Worm (Caenorhabditis elegans): Measurements from ENCODE around the gene W01G7.4.

ce11 chrII:14106164-14106563 lies 45.6 kb downstream of the W01G7.4 start:
- TF ChIP-seq ceh-40 (GFP tag; IDR thresholded peaks at IDR 0.05) (no peak), nhr-120 (GFP tag; IDR thresholded peaks at IDR 0.05) (no peak), unc-130 (GFP tag; optimal IDR thresholded peaks at IDR 0.05) (no peak), Y53G8AR.9 (GFP tag; conservative IDR thresholded peaks at IDR 0.05) (no peak), nfya-1 (tag; optimal IDR thresholded peaks at IDR 0.05; ENCODE audit: borderline replicate concordance, insufficient read depth) (no peak), somi-1 (GFP tag; optimal IDR thresholded peaks at IDR 0.05) (no peak), ztf-18 (tag; optimal IDR thresholded peaks at IDR 0.05) (no peak), sea-2 (GFP tag; IDR thresholded peaks at IDR 0.05) (no peak), Y79H2A.3 (GFP tag; conservative IDR thresholded peaks at IDR 0.05) (no peak), dpl-1 (GFP tag; optimal IDR thresholded peaks at IDR 0.05) (no peak), F10E7.11 (tag; optimal IDR thresholded peaks at IDR 0.05) (no peak)
